Worm (Caenorhabditis elegans): ENCODE measurements around the gene C16C8.12.

Gene C16C8.12

DNA sequence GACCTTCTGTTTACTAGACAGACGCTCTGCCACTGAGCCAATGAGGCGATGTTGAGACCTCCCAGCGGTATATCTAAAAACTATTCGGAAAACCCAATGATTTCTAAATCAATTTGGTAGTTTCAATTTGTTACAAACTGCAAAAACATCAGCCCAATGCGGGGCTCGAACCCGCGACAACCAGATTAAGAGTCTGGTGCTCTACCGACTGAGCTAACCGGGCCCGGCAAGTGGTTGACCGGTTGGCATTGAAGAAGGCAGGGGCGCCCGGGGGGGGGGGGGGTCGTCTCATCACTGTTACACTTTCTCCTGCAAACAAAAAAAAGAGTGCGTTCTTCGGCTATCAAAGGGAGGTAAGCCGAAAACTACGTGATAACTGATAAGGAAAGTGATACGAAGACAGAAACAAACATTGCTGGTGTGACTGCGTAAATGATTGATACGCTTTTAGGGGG is 13.2 kb upstream of the C16C8.12 start:
- TF ChIP-seq tbx-2 (tag; optimal IDR thresholded peaks at IDR 0.05) (peak; percentile 22), lir-3 (tag; optimal IDR thresholded peaks at IDR 0.05; ENCODE audit: poor library complexity) (no peak), mab-9 (GFP tag; IDR thresholded peaks at IDR 0.05) (no peak), nhr-19 (GFP tag; conservative IDR thresholded peaks at IDR 0.05) (peak; percentile 64), aha-1 (tag; optimal IDR thresholded peaks at IDR 0.05) (no peak), tlp-1 (tag; optimal IDR thresholded peaks at IDR 0.05) (peak; percentile 62), snu-23 (GFP tag; optimal IDR thresholded peaks at IDR 0.05) (peak; percentile 38), nhr-76 (tag; optimal IDR thresholded peaks at IDR 0.05) (no peak), isw-1 (GFP tag; IDR thresholded peaks at IDR 0.05) (no peak), xbp-1 (tag; optimal IDR thresholded peaks at IDR 0.05) (peak; percentile 4), ceh-8 (GFP tag; optimal IDR thresholded peaks at IDR 0.05) (no peak), nhr-85 (tag) (peak; percentile 57), nhr-20 (tag; optimal IDR thresholded peaks at IDR 0.05) (peak; percentile 39), fkh-4 (tag; optimal IDR thresholded peaks at IDR 0.05; ENCODE audit: borderline replicate concordance) (no peak), mep-1 (tag; optimal IDR thresholded peaks at IDR 0.05) (peak; percentile 16), C16A3.4 (tag; optimal IDR thresholded peaks at IDR 0.05) (no peak), nhr-47 (tag; optimal IDR thresholded peaks at IDR 0.05) (peak; percentile 64), fos-1 (tag; optimal IDR thresholded peaks at IDR 0.05) (no peak), ceh-82 (tag; optimal IDR thresholded peaks at IDR 0.05) (peak in 1 of 3 experiments; percentile 3), nhr-90 (tag; optimal IDR thresholded peaks at IDR 0.05; ENCODE audit: poor library complexity) (peak; percentile 75), rnt-1 (tag; optimal IDR thresholded peaks at IDR 0.05) (peak; percentile 51), skn-1 (tag; optimal IDR thresholded peaks at IDR 0.05) (no peak), alr-1 (tag; optimal IDR thresholded peaks at IDR 0.05; ENCODE audit: borderline replicate concordance) (no peak), dpl-1 (GFP tag; optimal IDR thresholded peaks at IDR 0.05) (peak in 1 of 3 experiments; percentile 3), unc-62 (GFP tag; optimal IDR thresholded peaks at IDR 0.05) (no peak), jun-1 (tag; optimal IDR thresholded peaks at IDR 0.05) (peak; percentile 6), ceh-88 (GFP tag; IDR thresholded peaks at IDR 0.05) (no peak), grh-1 (GFP tag; IDR thresholded peaks at IDR 0.05) (0 out of 2 replicates have a peak, but pooled peaks have one; percentile 6), hlh-17 (GFP tag; optimal IDR thresholded peaks at IDR 0.05; ENCODE audit: borderline replicate concordance) (no peak), lin-35 (GFP tag; optimal IDR thresholded peaks at IDR 0.05) (peak in 1 of 2 experiments; percentile 54), pqm-1 (tag; optimal IDR thresholded peaks at IDR 0.05) (peak; percentile 43), efl-1 (optimal IDR thresholded peaks at IDR 0.05) (peak in 1 of 2 experiments; percentile 20), efl-1 (GFP tag; optimal IDR thresholded peaks at IDR 0.05 in 1 of 2) (no peak), elt-3 (tag; optimal IDR thresholded peaks at IDR 0.05) (peak in 3 of 6 experiments; percentile 45 to 62 (median 46)), lin-14 (GFP tag; optimal IDR thresholded peaks at IDR 0.05) (peak; percentile 60), unc-30 (tag; optimal IDR thresholded peaks at IDR 0.05) (no peak), elt-2 (tag; optimal IDR thresholded peaks at IDR 0.05) (peak; percentile 97), sup-37 (GFP tag; optimal IDR thresholded peaks at IDR 0.05) (peak; percentile 10), nhr-28 (tag; optimal IDR thresholded peaks at IDR 0.05) (no peak), nhr-71 (tag; optimal IDR thresholded peaks at IDR 0.05) (peak; percentile 60), blmp-1 (tag; optimal IDR thresholded peaks at IDR 0.05) (peak; percentile 66)

- TF ChIP-seq elt-2 (tag; optimal IDR thresholded peaks at IDR 0.05) (peak; percentile 86), tlp-1 (tag; optimal IDR thresholded peaks at IDR 0.05) (peak; percentile 57), snpc-4 (tag; optimal IDR thresholded peaks at IDR 0.05) (peak; percentile 59), alr-1 (tag; optimal IDR thresholded peaks at IDR 0.05; ENCODE audit: borderline replicate concordance) (no peak)
These were observed 12.5 kb upstream of the C16C8.12 start for ce11 chrII:3439842-3440640.
